Worm (Caenorhabditis elegans): ENCODE data around the gene lst-2.
A peak's percentile ranks its signal among the peaks of the same experiment; 100 is the strongest.
"Not testable (repeated sequence)": the region's sequence is repeated elsewhere in the genome, so short reads cannot be mapped to it uniquely, and the experiment has no call there.

The lst-2 gene

DNA sequence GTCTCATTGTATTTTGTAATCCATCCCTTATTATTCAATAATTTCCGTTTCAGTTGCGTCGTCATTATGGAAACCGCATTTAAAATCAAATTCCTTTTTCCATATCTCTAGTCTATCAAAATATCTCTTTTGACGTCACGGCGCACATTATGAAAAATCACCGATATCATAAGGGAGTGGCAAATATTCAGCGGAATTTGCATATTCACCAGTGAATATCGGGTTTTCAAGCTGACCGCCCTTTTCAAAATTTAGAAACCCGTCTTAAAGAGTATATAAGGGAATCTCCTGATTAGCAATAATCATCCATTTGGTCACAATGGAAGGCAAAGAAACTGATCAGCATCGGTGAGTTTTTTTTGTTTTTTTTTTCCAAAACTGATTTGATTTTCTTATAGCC, 29.8 kb downstream of the lst-2 start, which contains the start of gene col-165:
TSS of gene col-165 (plus strand) at position 301 of the 400 bp plus-strand sequence.
- no peak for TF ChIP-seq snpc-1.1 (tag; optimal IDR thresholded peaks at IDR 0.05; ENCODE audit: insufficient read depth)

DNA sequence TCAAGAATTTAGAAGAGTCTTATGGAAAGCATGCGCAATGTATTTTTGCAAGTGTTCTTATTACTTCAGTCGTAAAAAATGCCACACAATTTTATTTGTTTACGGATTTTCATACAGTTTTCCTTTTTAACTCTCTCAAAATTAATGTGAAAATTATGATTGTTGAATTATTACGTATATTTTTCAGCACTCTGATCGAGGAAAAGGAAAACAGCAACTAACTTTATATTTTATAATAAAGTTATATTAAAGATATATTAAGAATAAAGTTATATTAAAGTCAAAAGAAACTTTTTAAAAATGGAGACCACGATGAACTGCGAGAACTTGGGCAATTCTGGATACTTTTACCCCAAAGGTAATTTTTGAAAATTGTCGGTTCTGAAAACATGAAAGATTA, 33.0 kb downstream of the lst-2 start, which contains the start of gene F14H12.2:
TSS of gene F14H12.2 (plus strand) at position 301 of the 400 bp plus-strand sequence.
- TF ChIP-seq snpc-1.3 (tag; optimal IDR thresholded peaks at IDR 0.05; ENCODE audit: insufficient read depth) (no peak), bed-1 (GFP tag; IDR thresholded peaks at IDR 0.05) (no peak), tbx-9 (tag; optimal IDR thresholded peaks at IDR 0.05; ENCODE audit: borderline replicate concordance) (no peak), hmg-20 (GFP tag; IDR thresholded peaks at IDR 0.05) (no peak), ceh-91 (GFP tag; IDR thresholded peaks at IDR 0.05) (no peak), akir-1 (GFP tag; optimal IDR thresholded peaks at IDR 0.05) (no peak), F57A8.1 (GFP tag; optimal IDR thresholded peaks at IDR 0.05) (no peak), nfya-1 (tag; optimal IDR thresholded peaks at IDR 0.05; ENCODE audit: borderline replicate concordance, insufficient read depth) (no peak), B0336.3 (GFP tag; IDR thresholded peaks at IDR 0.05) (no peak), repo-1 (tag; optimal IDR thresholded peaks at IDR 0.05) (no peak), hmg-1.2 (GFP tag; IDR thresholded peaks at IDR 0.05) (no peak), C06A6.2 (GFP tag; conservative IDR thresholded peaks at IDR 0.05) (no peak), nfyb-1 (GFP tag; IDR thresholded peaks at IDR 0.05) (no peak), ztf-25 (GFP tag; IDR thresholded peaks at IDR 0.05) (no peak), lin-26 (GFP tag; IDR thresholded peaks at IDR 0.05) (no peak), fkh-3 (tag; optimal IDR thresholded peaks at IDR 0.05) (no peak), ets-4 (GFP tag; optimal IDR thresholded peaks at IDR 0.05) (no peak), ceh-79 (tag; optimal IDR thresholded peaks at IDR 0.05) (no peak), lsl-1 (GFP tag; optimal IDR thresholded peaks at IDR 0.05) (no peak)

DNA sequence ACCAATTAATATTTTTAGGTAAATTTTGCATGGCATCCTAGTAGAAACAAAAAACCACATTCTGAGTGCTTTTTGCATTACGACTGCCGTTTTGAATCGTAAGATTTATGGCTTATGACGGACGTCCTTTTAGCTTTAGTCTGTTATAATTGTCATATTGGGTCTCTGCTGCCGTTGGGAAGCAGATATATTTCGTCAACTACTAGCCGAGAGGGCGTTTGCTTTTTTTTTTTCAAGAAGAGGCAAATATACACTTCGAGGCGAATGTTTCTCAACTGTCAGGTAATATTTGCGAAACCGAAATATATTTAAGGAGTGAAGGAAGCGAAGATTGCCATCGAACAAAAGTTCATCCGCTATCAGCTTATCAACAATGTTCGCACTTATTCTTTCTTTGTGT, 39.3 kb downstream of the lst-2 start, which contains the start of gene F14H12.3:
TSS of gene F14H12.3 (plus strand) at position 301 of the 400 bp plus-strand sequence.
- no peak for TF ChIP-seq cebp-1 (GFP tag; IDR thresholded peaks at IDR 0.05)
- no peak for TF ChIP-seq cebp-1 (tag; optimal IDR thresholded peaks at IDR 0.05)
- no peak for TF ChIP-seq ceh-58 (GFP tag; IDR thresholded peaks at IDR 0.05)
- no peak for TF ChIP-seq unc-62 (GFP tag; optimal IDR thresholded peaks at IDR 0.05)
- TF ChIP-seq xnd-1 (tag; optimal IDR thresholded peaks at IDR 0.05), result no peak
- TF ChIP-seq rcor-1 (GFP tag; IDR thresholded peaks at IDR 0.05), result no peak
- no peak for TF ChIP-seq lin-40 (tag; optimal IDR thresholded peaks at IDR 0.05)
- TF ChIP-seq lag-1 (GFP tag; IDR thresholded peaks at IDR 0.05), result no peak
- TF ChIP-seq snpc-3.4 (tag; optimal IDR thresholded peaks at IDR 0.05), result no peak
- no peak for TF ChIP-seq nfya-2 (GFP tag; IDR thresholded peaks at IDR 0.05)
- no peak for TF ChIP-seq nhr-27 (tag; optimal IDR thresholded peaks at IDR 0.05)

DNA sequence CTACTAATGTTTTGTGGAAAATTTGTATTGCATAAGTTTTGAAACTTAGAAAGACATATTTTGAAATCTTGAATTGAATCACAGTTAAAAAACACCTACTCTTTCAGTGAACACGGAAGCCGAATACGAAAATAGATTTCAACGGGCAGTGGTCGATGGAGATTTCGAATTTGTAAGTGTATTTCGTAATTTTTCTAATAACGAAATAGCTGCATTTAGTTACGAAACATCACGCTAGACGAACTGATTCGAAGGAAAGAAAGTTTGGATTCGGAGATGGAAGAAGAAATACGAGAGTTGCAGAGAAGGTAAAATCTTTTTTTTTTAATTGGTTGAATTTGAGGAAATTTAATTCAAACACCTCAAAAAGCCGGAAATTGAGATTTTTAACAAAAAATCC, 40.4 kb downstream of the lst-2 start:
- no peak for TF ChIP-seq rpc-1 (optimal IDR thresholded peaks at IDR 0.05)
- no peak for TF ChIP-seq rpc-1 (tag; optimal IDR thresholded peaks at IDR 0.05)
- TF ChIP-seq cebp-1 (GFP tag; IDR thresholded peaks at IDR 0.05), result no peak
- peak; percentile 83 for TF ChIP-seq cebp-1 (tag; optimal IDR thresholded peaks at IDR 0.05)

DNA sequence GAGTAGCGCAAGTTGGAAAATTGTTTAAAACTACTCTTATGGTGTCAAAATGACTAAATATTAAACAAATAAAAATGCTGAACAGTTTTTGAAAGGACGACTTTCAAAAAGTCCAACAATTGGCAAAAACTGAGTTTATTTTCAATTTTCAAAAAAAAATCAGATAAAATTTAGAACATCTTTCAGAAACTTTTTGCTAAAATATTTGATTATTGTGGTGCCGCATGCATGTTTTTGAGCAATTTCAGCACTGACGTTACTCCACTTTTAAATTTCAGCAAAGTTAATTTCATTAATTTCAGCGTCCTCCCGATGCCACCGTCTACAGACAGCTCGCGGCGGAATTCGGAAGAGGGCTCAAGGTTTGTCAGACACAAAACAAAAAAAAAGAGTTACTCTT, 43.8 kb downstream of the lst-2 start, which contains the start of gene cst-1:
TSS of gene cst-1 (plus strand) at position 301 of the 400 bp plus-strand sequence.
- TF ChIP-seq him-1 (tag; optimal IDR thresholded peaks at IDR 0.05); lsy-27 (tag; optimal IDR thresholded peaks at IDR 0.05; ENCODE audit: borderline replicate concordance, insufficient read depth); Y56A3A.18 (GFP tag; IDR thresholded peaks at IDR 0.05): not testable (repeated sequence)

Data from whole organism, young adult.